Fruit fly (Drosophila melanogaster) whole organism, embryonic: ENCODE measurements around the gene Srp14.

Experiments
- ATbp ChIP-seq: fragments of 200-800 bp; sonication (Bioruptor generic); optimal IDR thresholded peaks from 2 replicates; lab custom pipeline; 2017; ENCODE audit warnings: missing biosample characterization, mild to moderate bottlenecking, missing genetic modification characterization, missing genetic modification reagents
- CG10543 ChIP-seq: fragments of 200-800 bp; sonication (Bioruptor generic); optimal IDR thresholded peaks from 3 replicates; lab custom pipeline; 2017; ENCODE audit warnings: missing biosample characterization, mild to moderate bottlenecking, missing genetic modification characterization, moderate library complexity
- CG11456 ChIP-seq: fragments of 200-800 bp; sonication (Bioruptor generic); IDR thresholded peaks from 3 replicates; pipeline ENCODE4 v1.3.6; 2022; ENCODE audit warnings: missing biosample characterization, missing genetic modification characterization
- CG12769 ChIP-seq: fragments of 200-800 bp; sonication (Bioruptor generic); optimal IDR thresholded peaks from 2 replicates; lab custom pipeline; 2019; ENCODE audit warnings: missing biosample characterization, mild to moderate bottlenecking, missing genetic modification characterization, moderate library complexity
- CG15479 ChIP-seq: fragments of 200-800 bp; sonication (Bioruptor generic); optimal IDR thresholded peaks from 3 replicates; lab custom pipeline; 2019; ENCODE audit warnings: missing biosample characterization, mild to moderate bottlenecking, missing genetic modification characterization, moderate library complexity
- CG18599 ChIP-seq: fragments of 200-800 bp; sonication (Bioruptor generic); optimal IDR thresholded peaks from 3 replicates; lab custom pipeline; 2017; ENCODE audit warnings: missing biosample characterization, missing genetic modification characterization, mild to moderate bottlenecking, moderate library complexity, missing genetic modification reagents
- CG18619 ChIP-seq: fragments of 200-800 bp; sonication (Bioruptor generic); optimal IDR thresholded peaks from 3 replicates; lab custom pipeline; 2017; ENCODE audit warnings: missing biosample characterization, mild to moderate bottlenecking, missing genetic modification characterization
- CG2120 ChIP-seq: fragments of 200-800 bp; sonication (Bioruptor generic); optimal IDR thresholded peaks from 3 replicates; lab custom pipeline; 2016; ENCODE audit warnings: missing biosample characterization, missing genetic modification characterization
- CG2678 ChIP-seq: fragments of 200-800 bp; sonication (Bioruptor generic); optimal IDR thresholded peaks from 3 replicates; lab custom pipeline; 2019; ENCODE audit warnings: missing biosample characterization, mild to moderate bottlenecking, missing genetic modification characterization, moderate library complexity
- CG31365 ChIP-seq: fragments of 200-800 bp; sonication (Bioruptor generic); optimal IDR thresholded peaks from 2 replicates; lab custom pipeline; 2018; ENCODE audit warnings: missing biosample characterization, mild to moderate bottlenecking, missing genetic modification characterization
- CG31441 ChIP-seq: fragments of 200-800 bp; sonication (Bioruptor generic); IDR thresholded peaks from 2 replicates; pipeline ENCODE4 v1.3.6; 2022; ENCODE audit warnings: missing biosample characterization, missing genetic modification characterization
- CG3281 ChIP-seq: fragments of 200-800 bp; sonication (Bioruptor generic); optimal IDR thresholded peaks from 3 replicates; lab custom pipeline; 2017; ENCODE audit warnings: missing biosample characterization, mild to moderate bottlenecking, missing genetic modification characterization
- CG3995 ChIP-seq: fragments of 200-800 bp; sonication (Bioruptor generic); optimal IDR thresholded peaks from 3 replicates; lab custom pipeline; 2016; ENCODE audit warnings: missing biosample characterization, missing genetic modification characterization
- CG5180 ChIP-seq: fragments of 200-800 bp; sonication (Bioruptor generic); optimal IDR thresholded peaks from 3 replicates; lab custom pipeline; 2017; ENCODE audit warnings: missing biosample characterization, missing genetic modification characterization, mild to moderate bottlenecking, moderate library complexity, missing genetic modification reagents
- CG7372 ChIP-seq: fragments of 200-800 bp; sonication (Bioruptor generic); IDR thresholded peaks from 2 replicates; pipeline ENCODE4 v1.3.6; 2022; ENCODE audit warnings: missing biosample characterization, missing genetic modification characterization
- D ChIP-seq, 2 experiments: fragments of 200-800 bp in 1 of 2; fragments of >200 bp in 1 of 2; sonication (Bioruptor generic) in 1 of 2; optimal IDR thresholded peaks; 2 replicates in 1 of 2; 3 replicates in 1 of 2; lab custom pipeline; 2017; ENCODE audit warnings: mild to moderate bottlenecking in 1 of 2, missing biosample characterization in 1 of 2, missing genetic modification characterization in 1 of 2, missing genetic modification reagents in 1 of 2
- Hmx ChIP-seq: fragments of 200-800 bp; sonication (Bioruptor generic); optimal IDR thresholded peaks from 2 replicates; lab custom pipeline; 2016; ENCODE audit warnings: missing biosample characterization, missing genetic modification characterization
- Med ChIP-seq: fragments of 200-800 bp; sonication (Bioruptor generic); peaks from one replicate; lab custom pipeline; 2016; ENCODE audit warnings: missing biosample characterization, missing genetic modification characterization, mild to moderate bottlenecking, inconsistent platforms, moderate library complexity
- Mes4 ChIP-seq: fragments of 200-800 bp; sonication (Bioruptor generic); optimal IDR thresholded peaks from 2 replicates; lab custom pipeline; 2016; ENCODE audit warnings: missing biosample characterization, missing genetic modification characterization
- amos ChIP-seq: fragments of 200-800 bp; sonication (Bioruptor generic); IDR thresholded peaks from 2 replicates; pipeline ENCODE4 v1.3.6; 2022; ENCODE audit warnings: missing biosample characterization, missing genetic modification characterization; ENCODE audit not compliant: partially characterized antibody
- aop ChIP-seq: fragments of 200-800 bp; sonication (Bioruptor generic); IDR thresholded peaks from 2 replicates; pipeline ENCODE4 v1.3.6; 2022; ENCODE audit warnings: missing biosample characterization, missing genetic modification characterization
- bbx ChIP-seq: fragments of 200-800 bp; sonication (Bioruptor generic); IDR thresholded peaks from 2 replicates; pipeline ENCODE4 v1.3.6; 2022; ENCODE audit warnings: missing biosample characterization, missing genetic modification characterization; ENCODE audit not compliant: partially characterized antibody
- br ChIP-seq: fragments of >200 bp; optimal IDR thresholded peaks from 2 replicates; lab custom pipeline; 2017
- chinmo ChIP-seq: fragments of 200-800 bp; sonication (Bioruptor generic); IDR thresholded peaks from 4 replicates; pipeline ENCODE4 v1.3.6; 2022; ENCODE audit warnings: missing biosample characterization, missing genetic modification characterization; ENCODE audit not compliant: partially characterized antibody
- cwo ChIP-seq: fragments of 200-800 bp; sonication (Bioruptor generic); optimal IDR thresholded peaks from 3 replicates; lab custom pipeline; 2017; ENCODE audit warnings: missing biosample characterization, missing genetic modification characterization, mild to moderate bottlenecking, moderate library complexity, missing genetic modification reagents
- da ChIP-seq: fragments of 200-800 bp; sonication (Bioruptor generic); optimal IDR thresholded peaks from 2 replicates; lab custom pipeline; 2016; ENCODE audit warnings: missing biosample characterization, missing genetic modification characterization
- eve ChIP-seq, 2 experiments: fragments of >200 bp; optimal IDR thresholded peaks; 2 replicates each; lab custom pipeline; 2017; ENCODE audit warnings: missing biosample characterization in 2 of 2, missing genetic modification characterization in 2 of 2
- gem ChIP-seq: fragments of 200-800 bp; sonication (Bioruptor generic); optimal IDR thresholded peaks from 2 replicates; lab custom pipeline; 2019; ENCODE audit warnings: missing biosample characterization, mild to moderate bottlenecking, missing genetic modification characterization, moderate library complexity
- grau ChIP-seq: fragments of 200-800 bp; optimal IDR thresholded peaks from 3 replicates; lab custom pipeline; 2019; ENCODE audit warnings: missing biosample characterization, mild to moderate bottlenecking, missing genetic modification characterization, moderate library complexity
- lilli ChIP-seq: fragments of 200-800 bp; sonication (Bioruptor generic); optimal IDR thresholded peaks from 3 replicates; lab custom pipeline; 2016; ENCODE audit warnings: missing biosample characterization, missing genetic modification characterization
- row ChIP-seq: fragments of 200-800 bp; sonication (Bioruptor generic); IDR thresholded peaks from 3 replicates; pipeline ENCODE4 v1.3.6; 2022; ENCODE audit warnings: missing biosample characterization, missing genetic modification characterization
- sens ChIP-seq: fragments of 200-800 bp; sonication (Bioruptor generic); peaks from one replicate; lab custom pipeline; 2016; ENCODE audit warnings: missing biosample characterization, missing genetic modification characterization
- sna ChIP-seq: fragments of 200-800 bp; sonication (Bioruptor generic); IDR thresholded peaks from 2 replicates; pipeline ENCODE4 v1.3.6; 2022; ENCODE audit warnings: missing biosample characterization, missing genetic modification characterization; ENCODE audit not compliant: partially characterized antibody
- sob ChIP-seq: fragments of 200-800 bp; sonication (Bioruptor generic); IDR thresholded peaks from 2 replicates; pipeline ENCODE4 v1.3.6; 2022; ENCODE audit warnings: missing biosample characterization, missing genetic modification characterization
- sr ChIP-seq: fragments of 200-800 bp; sonication (Bioruptor generic); IDR thresholded peaks from 3 replicates; pipeline ENCODE4 v1.3.6; 2022; ENCODE audit warnings: missing biosample characterization, missing genetic modification characterization
- sug ChIP-seq: fragments of 200-800 bp; optimal IDR thresholded peaks from 2 replicates; lab custom pipeline; 2019; ENCODE audit warnings: missing biosample characterization, mild to moderate bottlenecking, missing genetic modification characterization, moderate library complexity
- wor ChIP-seq: fragments of 200-800 bp; sonication (Bioruptor generic); IDR thresholded peaks from 2 replicates; pipeline ENCODE4 v1.3.6; 2022; ENCODE audit warnings: missing biosample characterization, missing genetic modification characterization

Srp14 gene

dm6 chr3R:20546662-20547620 lies 33.0 kb upstream of the Srp14 start:
- TF ChIP-seq sna (GFP tag; lab: Robert Waterston, UW) = no peak
- no peak for TF ChIP-seq Hmx (GFP tag; lab: Kevin White, UChicago)
- TF ChIP-seq CG18599 (GFP tag; lab: Kevin White, UChicago) = peak; percentile 11
- TF ChIP-seq sr (GFP tag; lab: Robert Waterston, UW) = peak; percentile 78; the same call in 2 of the 3 replicates
- TF ChIP-seq CG2678 = peak; percentile 4
- TF ChIP-seq CG15479 (GFP tag; lab: Kevin White, UChicago) = peak; percentile 76
- no peak for TF ChIP-seq CG11456 (GFP tag; lab: Robert Waterston, UW)
- no peak for TF ChIP-seq D (optimal IDR thresholded peaks at IDR 0.05; lab: Kevin White, UChicago)
- TF ChIP-seq D (GFP tag; optimal IDR thresholded peaks at IDR 0.05; lab: Kevin White, UChicago) = no peak
- no peak for TF ChIP-seq aop (GFP tag; lab: Robert Waterston, UW)
- peak; percentile 44 for TF ChIP-seq sens (GFP tag; lab: Kevin White, UChicago)
- TF ChIP-seq CG10543 (GFP tag; lab: Kevin White, UChicago) = peak; percentile 28
- peak; percentile 33 for TF ChIP-seq CG5180 (GFP tag; lab: Kevin White, UChicago)
- TF ChIP-seq CG2120 (GFP tag; lab: Kevin White, UChicago) = peak; percentile 18
- TF ChIP-seq gem (tag; lab: Kevin White, UChicago) = peak; percentile 36
- TF ChIP-seq Mes4 (GFP tag; lab: Kevin White, UChicago) = no peak
- TF ChIP-seq cwo (GFP tag; lab: Kevin White, UChicago) = no peak
- peak; percentile 4 for TF ChIP-seq ATbp (GFP tag; lab: Kevin White, UChicago)
- TF ChIP-seq Med = peak; percentile 56
- no peak for TF ChIP-seq wor (GFP tag; lab: Robert Waterston, UW)
- TF ChIP-seq CG3995 (GFP tag; lab: Kevin White, UChicago) = no peak
- no peak for TF ChIP-seq amos (GFP tag; lab: Robert Waterston, UW)
- no peak for TF ChIP-seq da (GFP tag; lab: Kevin White, UChicago)
- peak; percentile 11 for TF ChIP-seq sug (tag; lab: Kevin White, UChicago)
- no peak for TF ChIP-seq bbx (GFP tag; lab: Robert Waterston, UW)
- peak; percentile 26; the same call in 1 of the 2 replicates for TF ChIP-seq CG31441 (GFP tag; lab: Robert Waterston, UW)
- TF ChIP-seq sob (GFP tag; lab: Robert Waterston, UW) = 0 out of 2 replicates have a peak, but pooled peaks have one; percentile 7
- peak in 1 of 2 experiments; percentile 27 for TF ChIP-seq eve (GFP tag; optimal IDR thresholded peaks at IDR 0.05; lab: Kevin White, UChicago)
- 0 out of 4 replicates have a peak, but pooled peaks have one; percentile 74 for TF ChIP-seq chinmo
- no peak for TF ChIP-seq br (lab: Kevin White, UChicago)
- TF ChIP-seq row = peak; percentile 32; the same call in 1 of the 3 replicates
- peak; percentile 17 for TF ChIP-seq lilli (GFP tag; lab: Kevin White, UChicago)
- no peak for TF ChIP-seq CG7372 (GFP tag; lab: Robert Waterston, UW)
- TF ChIP-seq CG12769 (tag; lab: Kevin White, UChicago) = peak; percentile 38
- peak; percentile 30 for TF ChIP-seq CG18619 (GFP tag; lab: Kevin White, UChicago)
- peak; percentile 82 for TF ChIP-seq grau (tag; lab: Kevin White, UChicago)
- no peak for TF ChIP-seq CG31365 (tag; lab: Kevin White, UChicago)
- peak; percentile 15 for TF ChIP-seq CG3281 (GFP tag; lab: Kevin White, UChicago)
